Fruit fly (Drosophila melanogaster) whole organism, embryonic: ENCODE results near the gene ppk.

ENCODE experiments used
- ATbp ChIP-seq: fragments of 200-800 bp; sonication (Bioruptor generic); optimal IDR thresholded peaks from 2 replicates; lab custom pipeline; 2017; ENCODE audit warnings: missing biosample characterization, mild to moderate bottlenecking, missing genetic modification characterization, missing genetic modification reagents
- B-H1 ChIP-seq: fragments of 200-800 bp; sonication (Bioruptor generic); IDR thresholded peaks from 3 replicates; pipeline ENCODE4 v1.3.6; 2022; ENCODE audit warnings: missing biosample characterization, missing genetic modification characterization
- CG10431 ChIP-seq: fragments of 200-800 bp; sonication (Bioruptor generic); optimal IDR thresholded peaks from 3 replicates; lab custom pipeline; 2018; ENCODE audit warnings: missing biosample characterization, mild to moderate bottlenecking, missing genetic modification characterization
- CG10979 ChIP-seq: fragments of 200-800 bp; sonication (Bioruptor generic); optimal IDR thresholded peaks from 2 replicates; lab custom pipeline; 2018; ENCODE audit warnings: missing biosample characterization, mild to moderate bottlenecking, missing genetic modification characterization, moderate library complexity
- CG12219 ChIP-seq: fragments of 200-800 bp; sonication (Bioruptor generic); optimal IDR thresholded peaks from 3 replicates; lab custom pipeline; 2018; ENCODE audit warnings: missing biosample characterization, mild to moderate bottlenecking, missing genetic modification characterization
- CG12942 ChIP-seq: fragments of 200-800 bp; sonication (Bioruptor generic); optimal IDR thresholded peaks from 3 replicates; lab custom pipeline; 2016; ENCODE audit warnings: missing biosample characterization, missing genetic modification characterization
- CG13775 ChIP-seq: fragments of 200-800 bp; sonication (Bioruptor generic); optimal IDR thresholded peaks from 3 replicates; lab custom pipeline; 2017; ENCODE audit warnings: missing biosample characterization, mild to moderate bottlenecking, missing genetic modification characterization
- CG17829 ChIP-seq: fragments of 200-800 bp; optimal IDR thresholded peaks from 2 replicates; lab custom pipeline; 2019; ENCODE audit warnings: missing biosample characterization, mild to moderate bottlenecking, missing genetic modification characterization, moderate library complexity
- CG1792 ChIP-seq: fragments of 200-800 bp; sonication (Bioruptor generic); optimal IDR thresholded peaks from 2 replicates; lab custom pipeline; 2016; ENCODE audit warnings: missing biosample characterization, missing genetic modification characterization
- CG18599 ChIP-seq: fragments of 200-800 bp; sonication (Bioruptor generic); optimal IDR thresholded peaks from 3 replicates; lab custom pipeline; 2017; ENCODE audit warnings: missing biosample characterization, missing genetic modification characterization, mild to moderate bottlenecking, moderate library complexity, missing genetic modification reagents
- CG2202 ChIP-seq: fragments of 200-800 bp; sonication (Bioruptor generic); optimal IDR thresholded peaks from 2 replicates; lab custom pipeline; 2018; ENCODE audit warnings: missing biosample characterization, mild to moderate bottlenecking, missing genetic modification characterization
- CG2889 ChIP-seq: fragments of 200-800 bp; sonication (Bioruptor generic); IDR thresholded peaks from 3 replicates; pipeline ENCODE4 v1.3.6; 2022; ENCODE audit warnings: missing biosample characterization, missing genetic modification characterization
- CG3726 ChIP-seq: fragments of 200-800 bp; sonication (Bioruptor generic); IDR thresholded peaks from 3 replicates; pipeline ENCODE4, ENCODE4 v1.3.6; 2022; ENCODE audit warnings: missing biosample characterization, missing genetic modification characterization
- CG6813 ChIP-seq: fragments of 200-800 bp; sonication (Bioruptor generic); optimal IDR thresholded peaks from 2 replicates; lab custom pipeline; 2017; ENCODE audit warnings: missing biosample characterization, missing genetic modification characterization, mild to moderate bottlenecking, moderate library complexity, missing genetic modification reagents
- CG7357 ChIP-seq: fragments of 200-800 bp; sonication (Bioruptor generic); IDR thresholded peaks from 3 replicates; pipeline ENCODE4 v1.3.6; 2022; ENCODE audit warnings: missing biosample characterization, missing genetic modification characterization
- CG7963 ChIP-seq: fragments of 200-800 bp; sonication (Bioruptor generic); IDR thresholded peaks from 3 replicates; pipeline ENCODE4 v1.3.6; 2022; ENCODE audit warnings: missing biosample characterization, missing genetic modification characterization; ENCODE audit not compliant: partially characterized antibody
- CG7987 ChIP-seq: fragments of 200-800 bp; sonication (Bioruptor generic); optimal IDR thresholded peaks from 2 replicates; lab custom pipeline; 2018; ENCODE audit warnings: missing biosample characterization, mild to moderate bottlenecking, missing genetic modification characterization, moderate library complexity
- CG8478 ChIP-seq: fragments of >200 bp; optimal IDR thresholded peaks from 2 replicates; lab custom pipeline; 2018
- CoRest ChIP-seq: fragments of 200-800 bp; sonication (Bioruptor generic); optimal IDR thresholded peaks from 3 replicates; lab custom pipeline; 2018; ENCODE audit warnings: missing biosample characterization, mild to moderate bottlenecking, missing genetic modification characterization, moderate library complexity
- Gsc ChIP-seq: fragments of 200-800 bp; sonication (Bioruptor generic); IDR thresholded peaks from 2 replicates; pipeline ENCODE4 v1.3.6; 2022; ENCODE audit warnings: missing biosample characterization, missing genetic modification characterization
- Jarid2 ChIP-seq: fragments of 200-800 bp; sonication (Bioruptor generic); optimal IDR thresholded peaks from 3 replicates; lab custom pipeline; 2017; ENCODE audit warnings: mild to moderate bottlenecking, missing biosample characterization, missing genetic modification reagents, missing genetic modification characterization
- Lim3 ChIP-seq: fragments of 200-800 bp; sonication (Bioruptor generic); IDR thresholded peaks from 2 replicates; pipeline ENCODE4 v1.3.6; 2022; ENCODE audit warnings: missing biosample characterization, missing genetic modification characterization
- NFAT ChIP-seq: fragments of 200-800 bp; sonication (Bioruptor generic); IDR thresholded peaks from 2 replicates; pipeline ENCODE4 v1.3.6; 2022; ENCODE audit warnings: missing biosample characterization, missing genetic modification characterization
- Oli ChIP-seq: fragments of 200-800 bp; sonication (Bioruptor generic); optimal IDR thresholded peaks from 2 replicates; lab custom pipeline; 2018; ENCODE audit warnings: missing biosample characterization, mild to moderate bottlenecking, missing genetic modification characterization, moderate library complexity
- Ssrp ChIP-seq: fragments of 200-800 bp; sonication (Bioruptor generic); optimal IDR thresholded peaks from 2 replicates; lab custom pipeline; 2018; ENCODE audit warnings: missing biosample characterization, mild to moderate bottlenecking, missing genetic modification characterization, moderate library complexity
- ab ChIP-seq: fragments of 200-800 bp; sonication (Bioruptor generic); optimal IDR thresholded peaks from 2 replicates; lab custom pipeline; 2016; ENCODE audit warnings: missing biosample characterization, missing genetic modification characterization
- ara ChIP-seq: fragments of 200-800 bp; sonication (Bioruptor generic); IDR thresholded peaks from 2 replicates; pipeline ENCODE4 v1.3.6; 2022; ENCODE audit warnings: missing biosample characterization, missing genetic modification characterization
- bigmax ChIP-seq: fragments of 200-800 bp; sonication (Bioruptor generic); optimal IDR thresholded peaks from 2 replicates; lab custom pipeline; 2018; ENCODE audit warnings: missing biosample characterization, mild to moderate bottlenecking, missing genetic modification characterization
- crp ChIP-seq, 2 experiments: fragments of 200-800 bp; sonication (Bioruptor generic); optimal IDR thresholded peaks; 2 replicates in 1 of 2; 3 replicates in 1 of 2; lab custom pipeline; 2017; ENCODE audit warnings: missing biosample characterization in 2 of 2, missing genetic modification characterization in 2 of 2, mild to moderate bottlenecking in 1 of 2, moderate library complexity in 1 of 2
- dpn ChIP-seq, 2 experiments: fragments of 200-800 bp; sonication (Bioruptor generic); optimal IDR thresholded peaks; 3 replicates each; lab custom pipeline; 2016; ENCODE audit warnings: missing biosample characterization in 2 of 2, missing genetic modification characterization in 2 of 2
- fru ChIP-seq: fragments of >200 bp; optimal IDR thresholded peaks from 2 replicates; lab custom pipeline; 2017
- hkb ChIP-seq, 2 experiments: fragments of 200-800 bp in 1 of 2; fragments of >200 bp in 1 of 2; sonication (Bioruptor generic) in 1 of 2; IDR thresholded peaks in 1 of 2; optimal IDR thresholded peaks in 1 of 2; 2 replicates each; pipeline versions ENCODE4 v1.3.6 to Lab custom; 2017 to 2022; ENCODE audit warnings: missing biosample characterization in 1 of 2, missing genetic modification characterization in 1 of 2
- jigr1 ChIP-seq: fragments of 200-800 bp; sonication (Bioruptor generic); IDR thresholded peaks from 3 replicates; pipeline ENCODE4 v1.3.6; 2022; ENCODE audit warnings: missing biosample characterization, missing genetic modification characterization
- jumu ChIP-seq: fragments of 200-800 bp; sonication (Bioruptor generic); optimal IDR thresholded peaks from 3 replicates; lab custom pipeline; 2016; ENCODE audit warnings: missing biosample characterization, missing genetic modification characterization
- klu ChIP-seq: fragments of 200-800 bp; sonication (Bioruptor generic); IDR thresholded peaks from 2 replicates; pipeline ENCODE4 v1.3.6; 2022; ENCODE audit warnings: missing biosample characterization, missing genetic modification characterization
- lab ChIP-seq: fragments of 200-800 bp; sonication (Bioruptor generic); optimal IDR thresholded peaks from 3 replicates; lab custom pipeline; 2017; ENCODE audit warnings: missing biosample characterization, missing genetic modification characterization, mild to moderate bottlenecking, moderate library complexity, missing genetic modification reagents
- lilli ChIP-seq: fragments of 200-800 bp; sonication (Bioruptor generic); optimal IDR thresholded peaks from 3 replicates; lab custom pipeline; 2016; ENCODE audit warnings: missing biosample characterization, missing genetic modification characterization
- lola ChIP-seq, 3 experiments: fragments of >200 bp in 2 of 3; fragments of 200-800 bp in 1 of 3; sonication (Bioruptor generic) in 1 of 3; optimal IDR thresholded peaks; 2 replicates each; lab custom pipeline; 2017 to 2019; ENCODE audit warnings: missing biosample characterization in 3 of 3, missing genetic modification characterization in 3 of 3, mild to moderate bottlenecking in 1 of 3, moderate library complexity in 1 of 3
- lov ChIP-seq, 2 experiments: fragments of 200-800 bp in 1 of 2; fragments of >200 bp in 1 of 2; sonication (Bioruptor generic) in 1 of 2; IDR thresholded peaks in 1 of 2; optimal IDR thresholded peaks in 1 of 2; 2 replicates in 1 of 2; 3 replicates in 1 of 2; pipeline versions ENCODE4 v1.3.6 to Lab custom; 2017 to 2022; ENCODE audit warnings: missing biosample characterization in 1 of 2, missing genetic modification characterization in 1 of 2
- pzg ChIP-seq: fragments of 200-800 bp; sonication (Bioruptor generic); optimal IDR thresholded peaks from 3 replicates; lab custom pipeline; 2018; ENCODE audit warnings: missing biosample characterization, mild to moderate bottlenecking, missing genetic modification characterization, moderate library complexity
- sc ChIP-seq, 3 experiments: fragments of >200 bp in 2 of 3; fragments of 200-800 bp in 1 of 3; sonication (Bioruptor generic) in 1 of 3; optimal IDR thresholded peaks; 2 replicates in 2 of 3; 3 replicates in 1 of 3; lab custom pipeline; 2017; ENCODE audit warnings: mild to moderate bottlenecking in 1 of 3, missing biosample characterization in 1 of 3, missing genetic modification characterization in 1 of 3, missing genetic modification reagents in 1 of 3
- slp2 ChIP-seq: fragments of 200-800 bp; sonication (Bioruptor generic); optimal IDR thresholded peaks from 2 replicates; lab custom pipeline; 2016; ENCODE audit warnings: missing biosample characterization, missing genetic modification characterization
- ttk ChIP-seq: fragments of 200-800 bp; sonication (Bioruptor generic); IDR thresholded peaks from 2 replicates; pipeline ENCODE4 v2.1.2; 2022; ENCODE audit warnings: missing biosample characterization, missing genetic modification characterization
- vnd ChIP-seq: fragments of 200-800 bp; sonication (Bioruptor generic); IDR thresholded peaks from 3 replicates; pipeline ENCODE4 v1.3.6; 2022; ENCODE audit warnings: missing biosample characterization, missing genetic modification characterization; ENCODE audit not compliant: partially characterized antibody
- wek ChIP-seq: fragments of 200-800 bp; sonication (Bioruptor generic); optimal IDR thresholded peaks from 3 replicates; lab custom pipeline; 2018; ENCODE audit warnings: missing biosample characterization, mild to moderate bottlenecking, missing genetic modification characterization, moderate library complexity
- wor ChIP-seq: fragments of 200-800 bp; sonication (Bioruptor generic); IDR thresholded peaks from 2 replicates; pipeline ENCODE4 v1.3.6; 2022; ENCODE audit warnings: missing biosample characterization, missing genetic modification characterization
- yki ChIP-seq: fragments of >200 bp; optimal IDR thresholded peaks from 3 replicates; lab custom pipeline; 2018
- zfh1 ChIP-seq: fragments of 200-800 bp; sonication (Bioruptor generic); IDR thresholded peaks from 3 replicates; pipeline ENCODE4 v1.3.6; 2022; ENCODE audit warnings: missing biosample characterization, missing genetic modification characterization

Gene ppk

DNA sequence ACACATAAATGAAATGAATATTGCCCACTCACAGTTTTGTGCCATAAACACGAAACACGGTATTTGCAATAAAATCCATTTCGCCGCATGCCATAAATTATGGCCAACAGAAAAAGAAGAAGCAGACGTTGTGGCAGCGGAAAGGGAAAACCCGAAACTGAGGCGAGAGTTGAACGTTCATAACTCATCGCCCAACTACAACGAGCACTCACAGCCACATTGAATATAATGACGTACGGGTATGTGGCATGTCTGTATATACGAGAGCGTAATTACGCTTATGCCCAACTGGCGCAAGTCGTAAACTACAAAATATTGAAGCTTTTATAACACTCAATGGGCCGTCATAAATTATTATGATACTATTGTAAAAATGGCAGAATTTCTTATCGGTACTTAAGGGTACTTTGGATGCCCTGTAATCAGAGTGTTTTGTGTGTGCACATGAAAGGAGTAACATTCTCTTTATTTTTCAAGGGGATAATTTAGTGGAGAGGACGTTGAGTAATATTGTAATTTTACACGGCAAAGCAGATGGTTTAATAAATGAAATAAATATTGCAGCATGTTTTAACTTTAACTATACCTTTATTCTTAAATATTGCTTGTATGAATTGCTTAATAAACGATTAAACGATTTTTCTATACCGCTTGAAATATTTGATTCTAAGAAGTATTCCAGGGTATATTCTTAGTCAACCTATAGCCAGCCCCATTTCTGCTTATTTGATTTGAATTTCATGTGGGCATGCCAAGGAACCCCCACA is 13.5 kb upstream of the ppk start (continued):
- TF ChIP-seq CG13775 (GFP tag; lab: Kevin White, UChicago), result no peak
- TF ChIP-seq lola (GFP tag; optimal IDR thresholded peaks at IDR 0.05; lab: Kevin White, UChicago), result no peak
- TF ChIP-seq CG12219 (GFP tag; lab: Kevin White, UChicago), result peak; percentile 21
- TF ChIP-seq Jarid2, result peak; percentile 5
- no peak for TF ChIP-seq zfh1 (GFP tag; lab: Robert Waterston, UW)
- no peak for TF ChIP-seq CG3726 (GFP tag; lab: Robert Waterston, UW)
- no peak for TF ChIP-seq CG2202 (tag; lab: Kevin White, UChicago)
- TF ChIP-seq CG10431 (GFP tag; lab: Kevin White, UChicago), result peak; percentile 65
- TF ChIP-seq Oli (tag; lab: Kevin White, UChicago), result peak; percentile 44
- no peak for TF ChIP-seq CG7963 (GFP tag; lab: Robert Waterston, UW)
- peak; percentile 26 for TF ChIP-seq CG17829
- TF ChIP-seq ara, result no peak
- no peak for TF ChIP-seq Lim3 (GFP tag; lab: Robert Waterston, UW)
- TF ChIP-seq ttk (GFP tag; lab: Robert Waterston, UW), result no peak
- TF ChIP-seq klu, result no peak
- TF ChIP-seq slp2 (GFP tag; lab: Kevin White, UChicago), result peak; percentile 1
- peak; percentile 56 for TF ChIP-seq lab
- no peak for TF ChIP-seq NFAT
- TF ChIP-seq jumu (GFP tag; lab: Kevin White, UChicago), result no peak
- no peak for TF ChIP-seq CG7357 (GFP tag; lab: Robert Waterston, UW)
- TF ChIP-seq crp (GFP tag; optimal IDR thresholded peaks at IDR 0.05; lab: Kevin White, UChicago), result no peak
- TF ChIP-seq ATbp, result peak; percentile 36
- peak; percentile 28 for TF ChIP-seq bigmax (GFP tag; lab: Kevin White, UChicago)
- no peak for TF ChIP-seq pzg
- TF ChIP-seq dpn (GFP tag; optimal IDR thresholded peaks at IDR 0.05; lab: Kevin White, UChicago), result no peak
- TF ChIP-seq sc (optimal IDR thresholded peaks at IDR 0.05; lab: Kevin White, UChicago), result no peak
- TF ChIP-seq sc (GFP tag; optimal IDR thresholded peaks at IDR 0.05; lab: Kevin White, UChicago), result no peak
- no peak for TF ChIP-seq CG12942 (GFP tag; lab: Kevin White, UChicago)
- TF ChIP-seq CG2889 (GFP tag; lab: Robert Waterston, UW), result no peak
- TF ChIP-seq lov (optimal IDR thresholded peaks at IDR 0.05; lab: Kevin White, UChicago), result no peak
- no peak for TF ChIP-seq lov (GFP tag; IDR thresholded peaks at IDR 0.05; lab: Robert Waterston, UW)
- no peak for TF ChIP-seq yki (lab: Kevin White, UChicago)
- peak; percentile 16 for TF ChIP-seq ab (GFP tag; lab: Kevin White, UChicago)
- no peak for TF ChIP-seq CG8478 (lab: Kevin White, UChicago)
- TF ChIP-seq CG10979 (tag; lab: Kevin White, UChicago), result peak; percentile 41
- TF ChIP-seq CG18599 (GFP tag; lab: Kevin White, UChicago), result peak; percentile 10
- TF ChIP-seq fru, result no peak
- no peak for TF ChIP-seq CG1792 (GFP tag; lab: Kevin White, UChicago)
- TF ChIP-seq hkb (optimal IDR thresholded peaks at IDR 0.05; lab: Kevin White, UChicago), result no peak
- TF ChIP-seq hkb (GFP tag; IDR thresholded peaks at IDR 0.05; lab: Robert Waterston, UW), result no peak; the same call in 1 of the 2 replicates
- no peak for TF ChIP-seq vnd (GFP tag; lab: Robert Waterston, UW)
- peak; percentile 13 for TF ChIP-seq CG6813 (GFP tag; lab: Kevin White, UChicago)
- peak; percentile 4 for TF ChIP-seq CG7987 (GFP tag; lab: Kevin White, UChicago)
- peak; percentile 31 for TF ChIP-seq CoRest
- no peak for TF ChIP-seq B-H1
- no peak for TF ChIP-seq jigr1
- TF ChIP-seq wek (GFP tag; lab: Kevin White, UChicago), result peak; percentile 65
- no peak for TF ChIP-seq Ssrp (tag; lab: Kevin White, UChicago)
- TF ChIP-seq wor, result no peak
- TF ChIP-seq lilli (GFP tag; lab: Kevin White, UChicago), result peak; percentile 0
- TF ChIP-seq Gsc (GFP tag; lab: Robert Waterston, UW), result no peak
